Fruit fly (Drosophila melanogaster) whole organism, embryonic: ENCODE measurements around the gene CG16865.

Source experiments
- Antp ChIP-seq: fragments of 200-800 bp; sonication (Bioruptor generic); optimal IDR thresholded peaks from 3 replicates; lab custom pipeline; 2016; ENCODE audit warnings: missing biosample characterization, missing genetic modification characterization
- Asciz ChIP-seq: fragments of 200-800 bp; sonication (Bioruptor generic); optimal IDR thresholded peaks from 2 replicates; lab custom pipeline; 2017; ENCODE audit warnings: missing biosample characterization, mild to moderate bottlenecking, missing genetic modification characterization, missing genetic modification reagents
- Bgb ChIP-seq: fragments of 200-800 bp; sonication (Bioruptor generic); IDR thresholded peaks from 2 replicates; pipeline ENCODE4 v1.3.6; 2022; ENCODE audit warnings: missing biosample characterization, missing genetic modification characterization; ENCODE audit not compliant: partially characterized antibody
- C15 ChIP-seq: fragments of 200-800 bp; sonication (Bioruptor generic); IDR thresholded peaks from 3 replicates; pipeline ENCODE4 v1.3.6; 2022; ENCODE audit warnings: missing biosample characterization, missing genetic modification characterization
- CG10267 ChIP-seq: fragments of 200-800 bp; sonication (Bioruptor generic); optimal IDR thresholded peaks from 2 replicates; lab custom pipeline; 2018; ENCODE audit warnings: missing biosample characterization, mild to moderate bottlenecking, missing genetic modification characterization, moderate library complexity
- CG11093 ChIP-seq: fragments of 200-800 bp; sonication (Bioruptor generic); IDR thresholded peaks from 3 replicates; pipeline ENCODE4 v1.3.6; 2022; ENCODE audit warnings: missing biosample characterization, missing genetic modification characterization
- CG12659 ChIP-seq: fragments of 200-800 bp; sonication (Bioruptor generic); optimal IDR thresholded peaks from 3 replicates; lab custom pipeline; 2017; ENCODE audit warnings: mild to moderate bottlenecking, missing biosample characterization, missing genetic modification reagents, missing genetic modification characterization
- CG13624 ChIP-seq: fragments of 200-800 bp; sonication (Bioruptor generic); optimal IDR thresholded peaks from 2 replicates; lab custom pipeline; 2016; ENCODE audit warnings: missing biosample characterization, missing genetic modification characterization
- CG14710 ChIP-seq: fragments of 200-800 bp; sonication (Bioruptor generic); optimal IDR thresholded peaks from 3 replicates; lab custom pipeline; 2019; ENCODE audit warnings: missing biosample characterization, mild to moderate bottlenecking, missing genetic modification characterization, moderate library complexity
- CG15514 ChIP-seq: fragments of 200-800 bp; sonication (Bioruptor generic); optimal IDR thresholded peaks from 3 replicates; lab custom pipeline; 2017; ENCODE audit warnings: missing biosample characterization, missing genetic modification characterization, mild to moderate bottlenecking, moderate library complexity, missing genetic modification reagents
- CG15696 ChIP-seq: fragments of 200-800 bp; sonication (Bioruptor generic); optimal IDR thresholded peaks from 2 replicates; lab custom pipeline; 2019; ENCODE audit warnings: missing biosample characterization, mild to moderate bottlenecking, missing genetic modification characterization, moderate library complexity
- CG16813 ChIP-seq: fragments of 200-800 bp; sonication (Bioruptor generic); IDR thresholded peaks from 3 replicates; pipeline ENCODE4 v1.3.6; 2022; ENCODE audit warnings: missing biosample characterization, missing genetic modification characterization; ENCODE audit not compliant: partially characterized antibody
- CG17186 ChIP-seq: fragments of 200-800 bp; sonication (Bioruptor generic); optimal IDR thresholded peaks from 3 replicates; lab custom pipeline; 2017; ENCODE audit warnings: missing biosample characterization, missing genetic modification reagents, missing genetic modification characterization
- CG17829 ChIP-seq: fragments of 200-800 bp; optimal IDR thresholded peaks from 2 replicates; lab custom pipeline; 2019; ENCODE audit warnings: missing biosample characterization, mild to moderate bottlenecking, missing genetic modification characterization, moderate library complexity
- CG2116 ChIP-seq: fragments of 200-800 bp; sonication (Bioruptor generic); optimal IDR thresholded peaks from 3 replicates; lab custom pipeline; 2018; ENCODE audit warnings: missing biosample characterization, mild to moderate bottlenecking, missing genetic modification characterization
- CG33213 ChIP-seq: fragments of 200-800 bp; sonication (Bioruptor generic); optimal IDR thresholded peaks from 3 replicates; lab custom pipeline; 2016; ENCODE audit warnings: missing biosample characterization, missing genetic modification characterization
- CG34224 ChIP-seq: fragments of 200-800 bp; sonication (Bioruptor generic); IDR thresholded peaks from 3 replicates; pipeline ENCODE4 v1.3.6; 2022; ENCODE audit warnings: missing biosample characterization, missing genetic modification characterization; ENCODE audit not compliant: partially characterized antibody
- CG6791 ChIP-seq: fragments of 200-800 bp; sonication (Bioruptor generic); IDR thresholded peaks from 3 replicates; pipeline ENCODE4 v1.3.6; 2022; ENCODE audit warnings: missing biosample characterization, missing genetic modification characterization; ENCODE audit not compliant: partially characterized antibody
- CG7963 ChIP-seq: fragments of 200-800 bp; sonication (Bioruptor generic); IDR thresholded peaks from 3 replicates; pipeline ENCODE4 v1.3.6; 2022; ENCODE audit warnings: missing biosample characterization, missing genetic modification characterization; ENCODE audit not compliant: partially characterized antibody
- CG7987 ChIP-seq: fragments of 200-800 bp; sonication (Bioruptor generic); optimal IDR thresholded peaks from 2 replicates; lab custom pipeline; 2018; ENCODE audit warnings: missing biosample characterization, mild to moderate bottlenecking, missing genetic modification characterization, moderate library complexity
- CG9797 ChIP-seq: fragments of 200-800 bp; sonication (Bioruptor generic); optimal IDR thresholded peaks from 3 replicates; lab custom pipeline; 2018; ENCODE audit warnings: missing biosample characterization, mild to moderate bottlenecking, missing genetic modification characterization
- Doc2 ChIP-seq: fragments of 200-800 bp; sonication (Bioruptor generic); IDR thresholded peaks from 2 replicates; pipeline ENCODE4 v1.3.6; 2022; ENCODE audit warnings: missing biosample characterization, missing genetic modification characterization
- Doc3 ChIP-seq: fragments of 200-800 bp; sonication (Bioruptor generic); IDR thresholded peaks from 3 replicates; pipeline ENCODE4 v1.3.6; 2022; ENCODE audit warnings: missing biosample characterization, missing genetic modification characterization; ENCODE audit not compliant: partially characterized antibody
- Dp ChIP-seq: fragments of 200-800 bp; sonication (Bioruptor generic); optimal IDR thresholded peaks from 2 replicates; lab custom pipeline; 2018; ENCODE audit warnings: missing biosample characterization, mild to moderate bottlenecking, missing genetic modification characterization, moderate library complexity
- Dref ChIP-seq: fragments of 200-800 bp; sonication (Bioruptor generic); IDR thresholded peaks from 2 replicates; pipeline ENCODE4 v1.3.6; 2022; ENCODE audit warnings: missing biosample characterization, missing genetic modification characterization
- MTF-1 ChIP-seq: fragments of 200-800 bp; sonication (Bioruptor generic); optimal IDR thresholded peaks from 2 replicates; lab custom pipeline; 2018; ENCODE audit warnings: missing biosample characterization, mild to moderate bottlenecking, missing genetic modification characterization, borderline replicate concordance
- Med ChIP-seq: fragments of 200-800 bp; sonication (Bioruptor generic); peaks from one replicate; lab custom pipeline; 2016; ENCODE audit warnings: missing biosample characterization, missing genetic modification characterization, mild to moderate bottlenecking, inconsistent platforms, moderate library complexity
- Sin3A ChIP-seq: fragments of >200 bp; optimal IDR thresholded peaks from 2 replicates; lab custom pipeline; 2018
- Sry-δ ChIP-seq: fragments of 200-800 bp; sonication (Bioruptor generic); optimal IDR thresholded peaks from 2 replicates; lab custom pipeline; 2016; ENCODE audit warnings: missing biosample characterization, missing genetic modification characterization
- Vsx1 ChIP-seq: fragments of 200-800 bp; sonication (Bioruptor generic); optimal IDR thresholded peaks from 2 replicates; lab custom pipeline; 2017; ENCODE audit warnings: missing biosample characterization, mild to moderate bottlenecking, missing genetic modification characterization, missing genetic modification reagents
- YL-1 ChIP-seq: fragments of 200-800 bp; sonication (Bioruptor generic); optimal IDR thresholded peaks from 3 replicates; lab custom pipeline; 2017; ENCODE audit warnings: missing biosample characterization, mild to moderate bottlenecking, missing genetic modification characterization
- ac ChIP-seq: fragments of 200-800 bp; sonication (Bioruptor generic); optimal IDR thresholded peaks from 3 replicates; lab custom pipeline; 2017; ENCODE audit warnings: missing biosample characterization, mild to moderate bottlenecking, missing genetic modification characterization
- bbx ChIP-seq: fragments of 200-800 bp; sonication (Bioruptor generic); IDR thresholded peaks from 2 replicates; pipeline ENCODE4 v1.3.6; 2022; ENCODE audit warnings: missing biosample characterization, missing genetic modification characterization; ENCODE audit not compliant: partially characterized antibody
- chinmo ChIP-seq: fragments of 200-800 bp; sonication (Bioruptor generic); IDR thresholded peaks from 4 replicates; pipeline ENCODE4 v1.3.6; 2022; ENCODE audit warnings: missing biosample characterization, missing genetic modification characterization; ENCODE audit not compliant: partially characterized antibody
- crc ChIP-seq: fragments of 200-800 bp; sonication (Bioruptor generic); optimal IDR thresholded peaks from 2 replicates; lab custom pipeline; 2016; ENCODE audit warnings: missing biosample characterization, missing genetic modification characterization
- gfzf ChIP-seq: fragments of 200-800 bp; sonication (Bioruptor generic); optimal IDR thresholded peaks from 2 replicates; lab custom pipeline; 2016; ENCODE audit warnings: missing biosample characterization, mild to moderate bottlenecking, missing genetic modification characterization, moderate library complexity
- hbn ChIP-seq: fragments of 200-800 bp; sonication (Bioruptor generic); IDR thresholded peaks from 2 replicates; pipeline ENCODE4 v1.3.6; 2022; ENCODE audit warnings: missing biosample characterization, missing genetic modification characterization; ENCODE audit not compliant: partially characterized antibody
- her ChIP-seq: fragments of 200-800 bp; sonication (Bioruptor generic); optimal IDR thresholded peaks from 2 replicates; lab custom pipeline; 2016; ENCODE audit warnings: missing biosample characterization, missing genetic modification characterization
- knrl ChIP-seq: fragments of 200-800 bp; sonication (Bioruptor generic); IDR thresholded peaks from 3 replicates; pipeline ENCODE4 v1.3.6; 2022; ENCODE audit warnings: missing biosample characterization, missing genetic modification characterization; ENCODE audit not compliant: partially characterized antibody
- nau ChIP-seq: fragments of 200-800 bp; sonication (Bioruptor generic); optimal IDR thresholded peaks from 3 replicates; lab custom pipeline; 2017; ENCODE audit warnings: missing biosample characterization, mild to moderate bottlenecking, missing genetic modification characterization, missing genetic modification reagents
- nerfin-2 ChIP-seq: fragments of 200-800 bp; sonication (Bioruptor generic); IDR thresholded peaks from 2 replicates; pipeline ENCODE4 v1.3.6; 2022; ENCODE audit warnings: missing biosample characterization, missing genetic modification characterization; ENCODE audit not compliant: partially characterized antibody
- pan ChIP-seq, 4 experiments: fragments of >200 bp in 3 of 4; fragments of 200-800 bp in 1 of 4; sonication (Bioruptor generic) in 1 of 4; optimal IDR thresholded peaks in 3 of 4; IDR thresholded peaks in 1 of 4; 2 replicates each; pipeline versions ENCODE4 v1.3.6 to Lab custom; 2017 to 2022; ENCODE audit warnings: missing biosample characterization in 2 of 4, missing genetic modification characterization in 2 of 4, mixed read lengths in 1 of 4
- pzg ChIP-seq: fragments of 200-800 bp; sonication (Bioruptor generic); optimal IDR thresholded peaks from 3 replicates; lab custom pipeline; 2018; ENCODE audit warnings: missing biosample characterization, mild to moderate bottlenecking, missing genetic modification characterization, moderate library complexity
- sens ChIP-seq: fragments of 200-800 bp; sonication (Bioruptor generic); peaks from one replicate; lab custom pipeline; 2016; ENCODE audit warnings: missing biosample characterization, missing genetic modification characterization
- tna ChIP-seq: fragments of 200-800 bp; sonication (Bioruptor generic); IDR thresholded peaks from 2 replicates; pipeline ENCODE4 v1.3.6; 2022; ENCODE audit warnings: missing biosample characterization, missing genetic modification characterization; ENCODE audit not compliant: partially characterized antibody
- unc-4 ChIP-seq: fragments of 200-800 bp; sonication (Bioruptor generic); IDR thresholded peaks from 2 replicates; pipeline ENCODE4 v1.3.6; 2022; ENCODE audit warnings: missing biosample characterization, missing genetic modification characterization; ENCODE audit not compliant: partially characterized antibody
- vnd ChIP-seq: fragments of 200-800 bp; sonication (Bioruptor generic); IDR thresholded peaks from 3 replicates; pipeline ENCODE4 v1.3.6; 2022; ENCODE audit warnings: missing biosample characterization, missing genetic modification characterization; ENCODE audit not compliant: partially characterized antibody

CG16865 gene

dm6 chr2L:13811323-13811722 is at the start of gene CG16865, which contains the start of gene Adat1:
Gene CG16865, plus strand, starts transcription at chr2L:13811522.
Gene Adat1, minus strand, starts transcription at chr2L:13811474.
- TF ChIP-seq CG9797 (GFP tag; lab: Kevin White, UChicago) (peak; percentile 76), gfzf (peak; percentile 76), hbn (GFP tag; lab: Robert Waterston, UW) (peak; percentile 61), CG17829 (tag; lab: Kevin White, UChicago) (peak; percentile 5), Sry-δ (GFP tag; lab: Kevin White, UChicago) (peak; percentile 43), Asciz (GFP tag; lab: Kevin White, UChicago) (no peak), bbx (GFP tag; lab: Robert Waterston, UW) (peak; percentile 47; the same call in 1 of the 2 replicates), nau (GFP tag; lab: Kevin White, UChicago) (no peak), C15 (GFP tag; lab: Robert Waterston, UW) (no peak), Sin3A (lab: Kevin White, UChicago) (peak; percentile 35), Antp (GFP tag; lab: Kevin White, UChicago) (no peak), pzg (peak; percentile 67), pan (optimal IDR thresholded peaks at IDR 0.05; lab: Kevin White, UChicago) (no peak), pan (GFP tag; optimal IDR thresholded peaks at IDR 0.05 in 1 of 2, IDR thresholded peaks at IDR 0.05 in 1 of 2) (no peak), crc (GFP tag; lab: Kevin White, UChicago) (no peak), Vsx1 (no peak), CG13624 (peak; percentile 12), CG33213 (GFP tag; lab: Kevin White, UChicago) (peak; percentile 14), Doc2 (no peak), CG6791 (GFP tag; lab: Robert Waterston, UW) (peak; percentile 48; the same call in 2 of the 3 replicates), CG15696 (peak; percentile 21), Doc3 (0 out of 3 replicates have a peak, but pooled peaks have one; percentile 28), YL-1 (GFP tag; lab: Kevin White, UChicago) (peak; percentile 55), CG11093 (GFP tag; lab: Robert Waterston, UW) (no peak), Dp (peak; percentile 32), chinmo (GFP tag; lab: Robert Waterston, UW) (0 out of 4 replicates have a peak, but pooled peaks have one; percentile 66), Dref (peak; percentile 80), sens (GFP tag; lab: Kevin White, UChicago) (no peak), ac (GFP tag; lab: Kevin White, UChicago) (no peak), CG12659 (peak; percentile 47), tna (GFP tag; lab: Robert Waterston, UW) (peak; percentile 36; the same call in 1 of the 2 replicates), CG7987 (GFP tag; lab: Kevin White, UChicago) (peak; percentile 6), her (GFP tag; lab: Kevin White, UChicago) (no peak), CG17186 (GFP tag; lab: Kevin White, UChicago) (peak; percentile 26), CG2116 (GFP tag; lab: Kevin White, UChicago) (peak; percentile 59), Med (GFP tag; lab: Kevin White, UChicago) (peak; percentile 67), nerfin-2 (peak; percentile 25; the same call in 1 of the 2 replicates), unc-4 (GFP tag; lab: Robert Waterston, UW) (peak; percentile 62), CG15514 (GFP tag; lab: Kevin White, UChicago) (peak; percentile 58), CG16813 (GFP tag; lab: Robert Waterston, UW) (peak; percentile 54; the same call in 2 of the 3 replicates), MTF-1 (GFP tag; lab: Kevin White, UChicago) (no peak), CG34224 (GFP tag; lab: Robert Waterston, UW) (peak; percentile 57), CG7963 (peak; percentile 56; the same call in 1 of the 3 replicates), vnd (0 out of 3 replicates have a peak, but pooled peaks have one; percentile 10), Bgb (peak; percentile 58), knrl (0 out of 3 replicates have a peak, but pooled peaks have one; percentile 15), CG14710 (tag; lab: Kevin White, UChicago) (peak; percentile 35), CG10267 (tag; lab: Kevin White, UChicago) (peak; percentile 23)
